Worm (Caenorhabditis elegans) whole organism, L4 larva: ENCODE data around the gene skr-21.

Source experiments
- D1046.2 ChIP-seq: fragments of 200-800 bp; sonication (Bioruptor generic); IDR thresholded peaks from 2 replicates; pipeline ENCODE4 v1.3.6; 2022; ENCODE audit warnings: missing genetic modification characterization, missing compliant biosample characterization
- F10B5.3 ChIP-seq: sonication (generic microtip); optimal IDR thresholded peaks from 2 replicates; lab custom pipeline; 2016; ENCODE audit warnings: mild to moderate bottlenecking, missing genetic modification characterization, missing compliant biosample characterization
- F37D6.2 ChIP-seq: sonication (generic microtip); optimal IDR thresholded peaks from 2 replicates; lab custom pipeline; 2016; ENCODE audit warnings: mild to moderate bottlenecking, missing genetic modification characterization, missing compliant biosample characterization
- F44E2.7 ChIP-seq: fragments of 200-800 bp; sonication (Bioruptor generic); IDR thresholded peaks from 2 replicates; pipeline ENCODE4 v2.1.2; 2022; ENCODE audit warnings: missing genetic modification characterization, missing compliant biosample characterization
- R02D3.7 ChIP-seq: fragments of 150-350 bp; sonication (generic microtip); optimal IDR thresholded peaks from 3 replicates; lab custom pipeline; 2014; ENCODE audit warnings: missing biosample characterization, missing genetic modification characterization
- T26A8.4 ChIP-seq: fragments of 200-800 bp; sonication (Bioruptor generic); IDR thresholded peaks from 2 replicates; pipeline ENCODE4 v1.3.6; 2022; ENCODE audit warnings: missing genetic modification characterization, missing compliant biosample characterization
- Y105C5A.15 ChIP-seq: fragments of 200-800 bp; sonication (Bioruptor generic); IDR thresholded peaks from 2 replicates; pipeline ENCODE4 v1.3.6; 2022; ENCODE audit warnings: missing genetic modification characterization, missing compliant biosample characterization
- Y48G9A.11 ChIP-seq: fragments of 200-800 bp; sonication (Bioruptor generic); IDR thresholded peaks from 2 replicates; pipeline ENCODE4 v1.3.6; 2022; ENCODE audit warnings: missing genetic modification reagents, missing genetic modification characterization, missing compliant biosample characterization
- Y75B8A.6 ChIP-seq: fragments of 200-800 bp; sonication (Bioruptor generic); IDR thresholded peaks from 2 replicates; pipeline ENCODE4 v1.3.6; 2022; ENCODE audit warnings: missing genetic modification reagents, missing genetic modification characterization, missing compliant biosample characterization
- ZK546.5 ChIP-seq, 2 experiments: sonication (generic microtip); optimal IDR thresholded peaks; 2 replicates each; lab custom pipeline; 2017; ENCODE audit warnings: missing biosample characterization in 2 of 2, missing genetic modification characterization in 2 of 2
- aly-2 ChIP-seq: sonication (generic microtip); optimal IDR thresholded peaks from 2 replicates; lab custom pipeline; 2018; ENCODE audit warnings: missing biosample characterization, missing genetic modification characterization
- arid-1 ChIP-seq: fragments of 200-800 bp; sonication (Bioruptor generic); conservative IDR thresholded peaks from 2 replicates; pipeline ENCODE4 v1.3.6; 2022; ENCODE audit warnings: missing genetic modification reagents, missing genetic modification characterization, missing compliant biosample characterization
- ceh-20 ChIP-seq: fragments of 200-800 bp; sonication (Bioruptor generic); IDR thresholded peaks from 2 replicates; pipeline ENCODE4 v1.3.6; 2022; ENCODE audit warnings: missing genetic modification reagents, missing genetic modification characterization, missing compliant biosample characterization
- ceh-62 ChIP-seq: sonication (generic microtip); optimal IDR thresholded peaks from 2 replicates; lab custom pipeline; 2017; ENCODE audit warnings: missing biosample characterization, missing genetic modification characterization
- ceh-82 ChIP-seq: sonication (generic microtip); optimal IDR thresholded peaks from 2 replicates; lab custom pipeline; 2017; ENCODE audit warnings: missing biosample characterization, missing genetic modification characterization
- daf-12 ChIP-seq: fragments of 150-350 bp; optimal IDR thresholded peaks from 2 replicates; lab custom pipeline; 2014; ENCODE audit warnings: missing biosample characterization, missing genetic modification reagents, missing genetic modification characterization
- dmd-9 ChIP-seq: fragments of 200-800 bp; sonication (Bioruptor generic); IDR thresholded peaks from 2 replicates; pipeline ENCODE4 v1.3.6; 2022; ENCODE audit warnings: missing genetic modification reagents, missing genetic modification characterization, missing compliant biosample characterization
- duxl-1 ChIP-seq: sonication (generic microtip); optimal IDR thresholded peaks from 2 replicates; lab custom pipeline; 2016; ENCODE audit warnings: mild to moderate bottlenecking, missing genetic modification characterization, moderate library complexity, missing compliant biosample characterization; ENCODE audit not compliant: poor library complexity
- egl-43 ChIP-seq: fragments of 200-800 bp; sonication (Bioruptor generic); IDR thresholded peaks from 2 replicates; pipeline ENCODE4 v1.3.6; 2022; ENCODE audit warnings: missing genetic modification reagents, missing genetic modification characterization, missing compliant biosample characterization
- fkh-10 ChIP-seq: fragments of 150-350 bp; optimal IDR thresholded peaks from 2 replicates; lab custom pipeline; 2014; ENCODE audit warnings: missing biosample characterization, missing genetic modification reagents, missing genetic modification characterization
- fos-1 ChIP-seq: fragments of 150-350 bp; optimal IDR thresholded peaks from 2 replicates; lab custom pipeline; 2014; ENCODE audit warnings: missing biosample characterization, missing genetic modification characterization
- hif-1 ChIP-seq, 2 experiments: sonication (generic microtip); optimal IDR thresholded peaks; 2 replicates each; lab custom pipeline; 2016 to 2017; ENCODE audit warnings: missing compliant biosample characterization in 2 of 2, missing genetic modification characterization in 2 of 2, missing genetic modification reagents in 2 of 2, missing genotype in 2 of 2, mild to moderate bottlenecking in 1 of 2
- hlh-11 ChIP-seq: fragments of 200-800 bp; sonication (Bioruptor generic); optimal IDR thresholded peaks from 2 replicates; lab custom pipeline; 2018; ENCODE audit warnings: mild to moderate bottlenecking, missing genetic modification characterization, missing compliant biosample characterization
- hmg-1.1 ChIP-seq: fragments of 200-800 bp; sonication (Bioruptor generic); IDR thresholded peaks from 2 replicates; pipeline ENCODE4 v1.3.6; 2022; ENCODE audit warnings: missing genetic modification reagents, missing genetic modification characterization, missing compliant biosample characterization
- jun-1 ChIP-seq: fragments of 150-350 bp; optimal IDR thresholded peaks from 2 replicates; lab custom pipeline; 2014; ENCODE audit warnings: missing biosample characterization, missing genetic modification reagents, missing genetic modification characterization
- lim-7 ChIP-seq: fragments of 200-800 bp; sonication (Bioruptor generic); IDR thresholded peaks from 2 replicates; pipeline ENCODE4 v1.3.6; 2022; ENCODE audit warnings: missing genetic modification characterization, missing compliant biosample characterization
- lin-13 ChIP-seq: fragments of 150-350 bp; optimal IDR thresholded peaks from 2 replicates; lab custom pipeline; 2014; ENCODE audit warnings: missing biosample characterization, missing genetic modification reagents, missing genetic modification characterization
- lin-15B ChIP-seq: fragments of 150-350 bp; sonication (generic microtip); optimal IDR thresholded peaks from 3 replicates; lab custom pipeline; 2014; ENCODE audit warnings: missing biosample characterization, missing genetic modification characterization
- lin-38 ChIP-seq: fragments of 200-800 bp; sonication (Bioruptor generic); IDR thresholded peaks from 2 replicates; pipeline ENCODE4 v1.3.6; 2022; ENCODE audit warnings: missing genetic modification reagents, missing genetic modification characterization, missing compliant biosample characterization
- lin-39 ChIP-seq: fragments of 150-350 bp; optimal IDR thresholded peaks from 2 replicates; lab custom pipeline; 2014; ENCODE audit warnings: missing biosample characterization, missing genetic modification reagents, missing genetic modification characterization
- lsy-2 ChIP-seq, 2 experiments: fragments of 150-350 bp in 1 of 2; sonication (generic microtip) in 1 of 2; optimal IDR thresholded peaks; 2 replicates each; lab custom pipeline; 2014 to 2017; ENCODE audit warnings: missing biosample characterization in 2 of 2, missing genetic modification characterization in 2 of 2
- madf-5 ChIP-seq, 2 experiments: fragments of 200-800 bp; sonication (Bioruptor generic); IDR thresholded peaks; 2 replicates each; pipeline ENCODE4 v1.3.6; 2022; ENCODE audit warnings: missing compliant biosample characterization in 2 of 2, missing genetic modification characterization in 2 of 2
- mdt-29 ChIP-seq: fragments of 200-800 bp; sonication (Bioruptor generic); IDR thresholded peaks from 2 replicates; pipeline ENCODE4 v1.3.6; 2022; ENCODE audit warnings: missing genetic modification reagents, missing genetic modification characterization, missing compliant biosample characterization
- mes-2 ChIP-seq: sonication (generic microtip); optimal IDR thresholded peaks from 2 replicates; lab custom pipeline; 2016; ENCODE audit warnings: missing genotype, mild to moderate bottlenecking, missing genetic modification characterization, missing compliant biosample characterization; ENCODE audit not compliant: poor library complexity, severe bottlenecking
- mxl-3 ChIP-seq: fragments of 200-800 bp; sonication (Bioruptor generic); optimal IDR thresholded peaks from 2 replicates; lab custom pipeline; 2018; ENCODE audit warnings: mild to moderate bottlenecking, missing genetic modification characterization, missing compliant biosample characterization
- nhr-102 ChIP-seq: sonication (generic microtip); optimal IDR thresholded peaks from 2 replicates; lab custom pipeline; 2016; ENCODE audit warnings: mild to moderate bottlenecking, missing genetic modification characterization, moderate library complexity, missing compliant biosample characterization
- nhr-28 ChIP-seq: fragments of 150-350 bp; optimal IDR thresholded peaks from 2 replicates; lab custom pipeline; 2014; ENCODE audit warnings: missing biosample characterization, missing genetic modification characterization
- nhr-42 ChIP-seq: fragments of 200-800 bp; sonication (Bioruptor generic); IDR thresholded peaks from 2 replicates; pipeline ENCODE4 v1.3.6; 2022; ENCODE audit warnings: missing genetic modification characterization, missing compliant biosample characterization
- nhr-48 ChIP-seq: sonication (generic microtip); optimal IDR thresholded peaks from 2 replicates; lab custom pipeline; 2016; ENCODE audit warnings: mild to moderate bottlenecking, missing genetic modification characterization, missing compliant biosample characterization
- pha-4 ChIP-seq, 2 experiments: fragments of 150-350 bp in 1 of 2; fragments of 200-800 bp in 1 of 2; sonication (Bioruptor generic) in 1 of 2; IDR thresholded peaks in 1 of 2; optimal IDR thresholded peaks in 1 of 2; 2 replicates each; pipeline versions ENCODE4 v1.3.6 to Lab custom; 2014 to 2022; ENCODE audit warnings: missing genetic modification characterization in 2 of 2, missing genetic modification reagents in 2 of 2, missing biosample characterization in 1 of 2, missing compliant biosample characterization in 1 of 2
- saeg-2 ChIP-seq: fragments of 200-800 bp; sonication (Bioruptor generic); IDR thresholded peaks from 2 replicates; pipeline ENCODE4 v1.3.6; 2022; ENCODE audit warnings: missing genetic modification reagents, missing genetic modification characterization, missing compliant biosample characterization
- set-16 ChIP-seq: fragments of 200-800 bp; sonication (Bioruptor generic); IDR thresholded peaks from 2 replicates; pipeline ENCODE4 v1.3.6; 2022; ENCODE audit warnings: missing genetic modification reagents, missing genetic modification characterization, missing compliant biosample characterization
- snpc-4 ChIP-seq: fragments of 150-350 bp; optimal IDR thresholded peaks from 2 replicates; lab custom pipeline; 2014; ENCODE audit warnings: missing biosample characterization, missing genetic modification characterization
- spr-3 ChIP-seq: fragments of 200-800 bp; sonication (Bioruptor generic); optimal IDR thresholded peaks from 2 replicates; lab custom pipeline; 2018; ENCODE audit warnings: mild to moderate bottlenecking, missing genetic modification characterization, missing compliant biosample characterization
- tra-1 ChIP-seq: fragments of 200-800 bp; sonication (Bioruptor generic); IDR thresholded peaks from 2 replicates; pipeline ENCODE4 v1.3.6; 2022; ENCODE audit warnings: missing genetic modification reagents, missing genetic modification characterization, missing compliant biosample characterization
- unc-130 ChIP-seq: sonication (generic microtip); optimal IDR thresholded peaks from 2 replicates; lab custom pipeline; 2016; ENCODE audit warnings: missing genetic modification reagents, missing genetic modification characterization, missing compliant biosample characterization
- vab-7 ChIP-seq: fragments of 200-800 bp; sonication (Bioruptor generic); IDR thresholded peaks from 2 replicates; pipeline ENCODE4 v1.3.6; 2022; ENCODE audit warnings: missing genetic modification reagents, missing genetic modification characterization, missing compliant biosample characterization
- zip-11 ChIP-seq: fragments of 200-800 bp; sonication (Bioruptor generic); IDR thresholded peaks from 2 replicates; pipeline ENCODE4 v1.3.6; 2022; ENCODE audit warnings: missing genetic modification characterization, missing compliant biosample characterization
- ztf-7 ChIP-seq: fragments of 150-350 bp; optimal IDR thresholded peaks from 2 replicates; lab custom pipeline; 2014; ENCODE audit warnings: missing biosample characterization, missing genetic modification characterization

The skr-21 gene

DNA sequence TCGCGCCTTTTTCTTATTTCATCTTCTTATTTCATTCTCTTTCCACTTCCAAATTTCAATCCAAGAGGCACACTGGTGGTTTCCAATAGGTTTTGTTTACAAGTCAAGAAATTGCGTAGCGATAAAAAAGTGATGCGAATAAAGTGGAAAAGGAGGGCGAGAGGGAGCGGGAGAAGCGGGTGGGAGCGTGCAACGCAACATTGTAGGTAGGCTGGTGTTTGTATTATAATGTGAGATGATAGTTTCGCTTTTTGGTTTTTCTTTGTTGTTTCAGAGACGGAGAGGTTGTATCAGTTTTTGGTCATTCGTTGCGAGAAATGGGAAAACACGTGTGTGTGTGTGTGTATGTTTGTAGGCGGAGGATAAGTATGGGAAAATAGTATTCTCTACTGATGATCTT, 23.7 kb upstream of the skr-21 start (continued):
- TF ChIP-seq mdt-29, result no peak
- TF ChIP-seq T26A8.4 (GFP tag; lab: Robert Waterston, UW), result no peak
- peak; percentile 95 for TF ChIP-seq nhr-28 (tag; lab: Kevin White, UChicago)
- 0 out of 2 replicates have a peak, but pooled peaks have one; percentile 29 for TF ChIP-seq arid-1 (GFP tag; lab: Robert Waterston, UW)
- TF ChIP-seq lin-38 (GFP tag; lab: Robert Waterston, UW), result no peak
- no peak for TF ChIP-seq R02D3.7 (tag; lab: Kevin White, UChicago)
- no peak for TF ChIP-seq daf-12 (tag; lab: Kevin White, UChicago)
- no peak for TF ChIP-seq spr-3 (GFP tag; lab: Kevin White, UChicago)
- TF ChIP-seq ceh-20, result no peak
- no peak for TF ChIP-seq Y48G9A.11 (GFP tag; lab: Robert Waterston, UW)
- TF ChIP-seq lin-15B (tag; lab: Kevin White, UChicago), result no peak
- no peak for TF ChIP-seq Y105C5A.15 (GFP tag; lab: Robert Waterston, UW)
- peak; percentile 28 for TF ChIP-seq nhr-102 (tag; lab: Kevin White, UChicago)
- TF ChIP-seq aly-2 (tag; lab: Kevin White, UChicago), result no peak
- TF ChIP-seq F37D6.2, result no peak
- TF ChIP-seq ZK546.5 (tag; optimal IDR thresholded peaks at IDR 0.05; lab: Kevin White, UChicago), result no peak
- no peak for TF ChIP-seq snpc-4
- no peak for TF ChIP-seq lim-7
- TF ChIP-seq hlh-11 (tag; lab: Kevin White, UChicago), result peak; percentile 83
- peak; percentile 78 for TF ChIP-seq mxl-3 (GFP tag; lab: Kevin White, UChicago)
- TF ChIP-seq nhr-48 (tag; lab: Kevin White, UChicago), result peak; percentile 39
- TF ChIP-seq vab-7 (GFP tag; lab: Robert Waterston, UW), result no peak
- no peak for TF ChIP-seq duxl-1
- peak in 1 of 2 experiments; percentile 48 for TF ChIP-seq lsy-2 (tag; optimal IDR thresholded peaks at IDR 0.05; lab: Kevin White, UChicago)
- no peak for TF ChIP-seq fkh-10
- TF ChIP-seq set-16 (GFP tag; lab: Robert Waterston, UW), result no peak
- TF ChIP-seq F10B5.3, result no peak
- no peak for TF ChIP-seq fos-1
- no peak for TF ChIP-seq egl-43 (GFP tag; lab: Robert Waterston, UW)
- TF ChIP-seq tra-1, result peak; percentile 65; the same call in 1 of the 2 replicates
- TF ChIP-seq madf-5 (GFP tag; IDR thresholded peaks at IDR 0.05; lab: Robert Waterston, UW), result no peak
- TF ChIP-seq F44E2.7, result no peak
- TF ChIP-seq ztf-7 (tag; lab: Kevin White, UChicago), result no peak
- no peak for TF ChIP-seq jun-1 (tag; lab: Kevin White, UChicago)
- TF ChIP-seq Y75B8A.6 (GFP tag; lab: Robert Waterston, UW), result no peak
- no peak for TF ChIP-seq ceh-82 (tag; lab: Kevin White, UChicago)
- no peak for TF ChIP-seq zip-11 (GFP tag; lab: Robert Waterston, UW)
- no peak for TF ChIP-seq lin-13
- peak in 1 of 2 experiments; percentile 41 for TF ChIP-seq hif-1 (tag; optimal IDR thresholded peaks at IDR 0.05; lab: Kevin White, UChicago)
- no peak for TF ChIP-seq dmd-9 (GFP tag; lab: Robert Waterston, UW)
- 0 out of 2 replicates have a peak, but pooled peaks have one; percentile 15 for TF ChIP-seq nhr-42 (GFP tag; lab: Robert Waterston, UW)
- peak; percentile 34; the same call in 1 of the 2 replicates for TF ChIP-seq hmg-1.1
- TF ChIP-seq ceh-62, result no peak
- no peak for TF ChIP-seq pha-4 (GFP tag; IDR thresholded peaks at IDR 0.05; lab: Robert Waterston, UW)
- peak; percentile 68 for TF ChIP-seq pha-4 (tag; optimal IDR thresholded peaks at IDR 0.05; lab: Kevin White, UChicago)
- no peak for TF ChIP-seq saeg-2 (GFP tag; lab: Robert Waterston, UW)
- TF ChIP-seq mes-2, result peak; percentile 64
- no peak for TF ChIP-seq lin-39 (tag; lab: Kevin White, UChicago)
- no peak for TF ChIP-seq D1046.2
- TF ChIP-seq unc-130 (GFP tag; lab: Kevin White, UChicago), result no peak
